Fruit fly (Drosophila melanogaster): ENCODE data around the gene CG42302.

- TF ChIP-seq sage (GFP tag; optimal IDR thresholded peaks at IDR 0.05): no peak
- TF ChIP-seq psq (GFP tag; optimal IDR thresholded peaks at IDR 0.05): no peak
- no peak for TF ChIP-seq Mio (GFP tag; optimal IDR thresholded peaks at IDR 0.05)
- peak; percentile 21 for TF ChIP-seq fru (GFP tag; optimal IDR thresholded peaks at IDR 0.05)
- no peak for TF ChIP-seq pan (optimal IDR thresholded peaks at IDR 0.05)
- TF ChIP-seq lola (GFP tag; optimal IDR thresholded peaks at IDR 0.05): no peak
- TF ChIP-seq jim (GFP tag; optimal IDR thresholded peaks at IDR 0.05): no peak
- no peak for TF ChIP-seq Rel (GFP tag; optimal IDR thresholded peaks at IDR 0.05)
- TF ChIP-seq Rel (tag; optimal IDR thresholded peaks at IDR 0.05): peak; percentile 33
- peak; percentile 82 for TF ChIP-seq Myc (optimal IDR thresholded peaks at IDR 0.05)
- no peak for TF ChIP-seq usp (GFP tag; optimal IDR thresholded peaks at IDR 0.05)
- peak; percentile 9 for TF ChIP-seq dmrt93B (GFP tag; optimal IDR thresholded peaks at IDR 0.05)
- peak; percentile 52 for TF ChIP-seq HLH106 (tag; optimal IDR thresholded peaks at IDR 0.05)
These were observed 49.4 kb upstream of the CG42302 start, which contains the start of gene CG6891 for dm6 chrX:18774818-18775343.
